Fruit fly (Drosophila melanogaster): ENCODE measurements around the gene kipf.

kipf gene

DNA sequence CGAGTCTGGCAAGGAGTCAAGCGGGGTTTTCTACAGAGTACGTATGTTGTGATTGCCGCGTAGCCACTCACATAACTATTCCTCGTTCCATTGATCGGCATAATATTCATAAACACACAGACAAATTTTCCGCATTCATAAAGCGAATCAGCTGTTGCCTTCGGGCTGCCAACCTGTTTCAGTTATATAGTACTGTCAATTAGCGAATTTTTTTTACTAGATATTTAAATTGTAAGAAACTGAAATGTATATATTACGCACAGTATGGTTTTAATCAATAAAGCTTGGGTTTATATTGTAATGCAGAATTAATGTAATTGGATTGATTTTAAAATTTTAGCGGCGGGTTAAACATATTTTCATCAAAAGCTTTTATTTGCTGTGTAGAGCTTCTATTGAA lies 512 bp upstream of the kipf start, which contains the start of gene Rfk (continued):
- TF ChIP-seq amos (GFP tag; IDR thresholded peaks at IDR 0.05; ENCODE audit: partially characterized antibody) (no peak), CG8281 (tag; optimal IDR thresholded peaks at IDR 0.05) (no peak), sd (tag; optimal IDR thresholded peaks at IDR 0.05) (peak; percentile 64), bab2 (GFP tag; optimal IDR thresholded peaks at IDR 0.05) (no peak), CG12299 (tag; optimal IDR thresholded peaks at IDR 0.05) (no peak), CG10654 (GFP tag; optimal IDR thresholded peaks at IDR 0.05) (no peak), Adf1 (GFP tag; IDR thresholded peaks at IDR 0.05) (no peak), Elba2 (GFP tag; optimal IDR thresholded peaks at IDR 0.05) (no peak), eve (GFP tag; optimal IDR thresholded peaks at IDR 0.05) (no peak), CG6791 (GFP tag; IDR thresholded peaks at IDR 0.05; ENCODE audit: partially characterized antibody) (0 out of 3 replicates have a peak, but pooled peaks have one; percentile 15), Pdp1 (GFP tag; optimal IDR thresholded peaks at IDR 0.05) (peak in 1 of 2 experiments; percentile 71), tup (GFP tag; optimal IDR thresholded peaks at IDR 0.05) (no peak), CG12071 (GFP tag; optimal IDR thresholded peaks at IDR 0.05) (no peak), h (optimal IDR thresholded peaks at IDR 0.05) (no peak), CG8290 (GFP tag; optimal IDR thresholded peaks at IDR 0.05) (no peak), CG8290 (tag; optimal IDR thresholded peaks at IDR 0.05) (no peak), Dll (GFP tag; IDR thresholded peaks at IDR 0.05; ENCODE audit: partially characterized antibody) (no peak), gsb (GFP tag; IDR thresholded peaks at IDR 0.05) (no peak), lmd (GFP tag; IDR thresholded peaks at IDR 0.05) (no peak), Side (GFP tag; optimal IDR thresholded peaks at IDR 0.05) (no peak), H2.0 (GFP tag; IDR thresholded peaks at IDR 0.05) (no peak), inv (GFP tag; IDR thresholded peaks at IDR 0.05; ENCODE audit: partially characterized antibody) (no peak), lov (optimal IDR thresholded peaks at IDR 0.05) (no peak), lov (GFP tag; IDR thresholded peaks at IDR 0.05) (no peak), H15 (GFP tag; IDR thresholded peaks at IDR 0.05) (no peak), Abd-B (GFP tag; optimal IDR thresholded peaks at IDR 0.05) (peak; percentile 43), CG17612 (GFP tag; IDR thresholded peaks at IDR 0.05) (no peak), CG13424 (tag; optimal IDR thresholded peaks at IDR 0.05) (peak; percentile 47), CG3407 (GFP tag; optimal IDR thresholded peaks at IDR 0.05) (no peak), CG11247 (GFP tag; IDR thresholded peaks at IDR 0.05) (no peak), CG8765 (GFP tag; IDR thresholded peaks at IDR 0.05) (no peak), Neu2 (GFP tag; optimal IDR thresholded peaks at IDR 0.05; ENCODE audit: borderline replicate concordance) (no peak), insv (GFP tag; optimal IDR thresholded peaks at IDR 0.05) (no peak), ab (GFP tag; optimal IDR thresholded peaks at IDR 0.05) (no peak), Six4 (GFP tag; optimal IDR thresholded peaks at IDR 0.05) (no peak), wdn (GFP tag; IDR thresholded peaks at IDR 0.05) (no peak), ewg (GFP tag; optimal IDR thresholded peaks at IDR 0.05) (no peak), CG11085 (GFP tag; IDR thresholded peaks at IDR 0.05) (no peak), NFAT (GFP tag; IDR thresholded peaks at IDR 0.05) (no peak), CG13287 (GFP tag; IDR thresholded peaks at IDR 0.05; ENCODE audit: partially characterized antibody) (peak; percentile 45; the same call in 1 of the 2 replicates), CG30403 (GFP tag; optimal IDR thresholded peaks at IDR 0.05) (peak; percentile 34), ap (GFP tag; IDR thresholded peaks at IDR 0.05) (no peak), dan (GFP tag; IDR thresholded peaks at IDR 0.05) (no peak), odd (GFP tag; optimal IDR thresholded peaks at IDR 0.05) (no peak), CG4282 (GFP tag; optimal IDR thresholded peaks at IDR 0.05) (no peak), Doc2 (GFP tag; IDR thresholded peaks at IDR 0.05) (no peak), B-H1 (GFP tag; IDR thresholded peaks at IDR 0.05) (no peak), CG8388 (GFP tag; optimal IDR thresholded peaks at IDR 0.05) (no peak), CoRest (tag; optimal IDR thresholded peaks at IDR 0.05) (peak; percentile 31), CG11695 (GFP tag; IDR thresholded peaks at IDR 0.05) (no peak), unc-4 (GFP tag; IDR thresholded peaks at IDR 0.05; ENCODE audit: partially characterized antibody) (no peak; the same call in 1 of the 2 replicates), disco-r (GFP tag; optimal IDR thresholded peaks at IDR 0.05) (no peak), nmo (GFP tag; optimal IDR thresholded peaks at IDR 0.05) (peak; percentile 35)
